Worm (Caenorhabditis elegans) whole organism, early embryonic: ENCODE data around the gene F38B2.4.

Experiments
- F13C5.2 ChIP-seq: sonication (generic microtip); optimal IDR thresholded peaks from 2 replicates; lab custom pipeline; 2017; ENCODE audit warnings: mild to moderate bottlenecking, missing genetic modification characterization, inconsistent platforms, missing compliant biosample characterization
- aly-1 ChIP-seq: sonication (generic microtip); optimal IDR thresholded peaks from 2 replicates; lab custom pipeline; 2016; ENCODE audit warnings: missing genetic modification characterization, missing compliant biosample characterization
- ama-1 ChIP-seq: fragments of 150-350 bp; optimal IDR thresholded peaks from 2 replicates; lab custom pipeline; 2014
- pes-1 ChIP-seq: fragments of 200-800 bp; sonication (Bioruptor generic); IDR thresholded peaks from 2 replicates; pipeline ENCODE4 v1.3.6; 2022; ENCODE audit warnings: missing genetic modification reagents, missing genetic modification characterization, missing compliant biosample characterization
- scrt-1 ChIP-seq: fragments of 200-800 bp; sonication (Bioruptor generic); IDR thresholded peaks from 2 replicates; pipeline ENCODE4 v1.3.6; 2022; ENCODE audit warnings: missing genetic modification characterization, missing compliant biosample characterization
- tbx-37 ChIP-seq: fragments of 200-800 bp; sonication (Bioruptor generic); conservative IDR thresholded peaks from 2 replicates; pipeline ENCODE4 v1.3.6; 2022; ENCODE audit warnings: missing genetic modification reagents, missing genetic modification characterization, missing compliant biosample characterization

DNA sequence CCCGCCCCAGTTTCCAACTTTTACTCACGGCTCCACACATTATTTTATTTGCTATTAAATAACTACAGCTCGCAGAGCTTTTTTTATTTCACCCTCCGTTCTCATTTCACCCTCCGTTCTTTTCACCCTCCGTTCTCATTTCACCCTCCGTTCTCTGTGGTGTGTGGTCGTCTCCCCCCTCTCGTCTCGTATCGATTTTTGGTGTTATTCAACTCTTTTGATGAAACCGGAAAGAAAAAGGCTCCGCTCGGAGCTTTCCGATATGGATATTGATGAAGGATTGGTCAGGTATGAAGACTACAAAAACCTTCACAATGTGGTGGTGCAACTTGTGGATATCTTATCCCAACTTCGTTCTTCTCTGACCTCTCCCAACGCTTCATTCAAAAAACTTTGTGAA lies 3.0 kb upstream of the F38B2.4 start:
- TF ChIP-seq ama-1 (no peak), aly-1 (no peak), pes-1 (no peak), F13C5.2 (tag; lab: Kevin White, UChicago) (no peak), scrt-1 (GFP tag; lab: Robert Waterston, UW) (no peak), tbx-37 (GFP tag; lab: Robert Waterston, UW) (no peak)
